Worm (Caenorhabditis elegans) whole organism, early embryonic: ENCODE data around the gene pitr-6.

Experiments used
- B0310.2 ChIP-seq: sonication (generic microtip); optimal IDR thresholded peaks from 2 replicates; lab custom pipeline; 2016; ENCODE audit warnings: mild to moderate bottlenecking, missing genetic modification characterization, missing compliant biosample characterization
- F13C5.2 ChIP-seq: sonication (generic microtip); optimal IDR thresholded peaks from 2 replicates; lab custom pipeline; 2017; ENCODE audit warnings: mild to moderate bottlenecking, missing genetic modification characterization, inconsistent platforms, missing compliant biosample characterization
- aly-1 ChIP-seq: sonication (generic microtip); optimal IDR thresholded peaks from 2 replicates; lab custom pipeline; 2016; ENCODE audit warnings: missing genetic modification characterization, missing compliant biosample characterization
- ama-1 ChIP-seq: fragments of 150-350 bp; optimal IDR thresholded peaks from 2 replicates; lab custom pipeline; 2014
- ceh-13 ChIP-seq: fragments of 200-800 bp; sonication (Bioruptor generic); optimal IDR thresholded peaks from 2 replicates; lab custom pipeline; 2018; ENCODE audit warnings: mild to moderate bottlenecking, missing genetic modification characterization, missing compliant biosample characterization
- ceh-36 ChIP-seq: sonication (generic microtip); optimal IDR thresholded peaks from 2 replicates; lab custom pipeline; 2016; ENCODE audit warnings: missing genetic modification characterization, inconsistent platforms, missing compliant biosample characterization
- ets-7 ChIP-seq: sonication (generic microtip); optimal IDR thresholded peaks from 2 replicates; lab custom pipeline; 2016; ENCODE audit warnings: missing genotype, missing genetic modification characterization, missing compliant biosample characterization
- flt-1 ChIP-seq: fragments of 200-800 bp; sonication (Bioruptor generic); IDR thresholded peaks from 2 replicates; pipeline ENCODE4 v1.3.6; 2022; ENCODE audit warnings: missing genetic modification characterization, missing compliant biosample characterization
- hmbx-1 ChIP-seq: sonication (generic microtip); optimal IDR thresholded peaks from 2 replicates; lab custom pipeline; 2016; ENCODE audit warnings: mild to moderate bottlenecking, missing genetic modification characterization, missing compliant biosample characterization
- hmg-4 ChIP-seq: fragments of 200-800 bp; sonication (Bioruptor generic); optimal IDR thresholded peaks from 2 replicates; lab custom pipeline; 2018; ENCODE audit warnings: mild to moderate bottlenecking, missing genetic modification characterization, missing compliant biosample characterization
- hnd-1 ChIP-seq: sonication (generic microtip); optimal IDR thresholded peaks from 2 replicates; lab custom pipeline; 2016; ENCODE audit warnings: missing genetic modification characterization, missing compliant biosample characterization
- pes-1 ChIP-seq: fragments of 200-800 bp; sonication (Bioruptor generic); IDR thresholded peaks from 2 replicates; pipeline ENCODE4 v1.3.6; 2022; ENCODE audit warnings: missing genetic modification reagents, missing genetic modification characterization, missing compliant biosample characterization
- scrt-1 ChIP-seq: fragments of 200-800 bp; sonication (Bioruptor generic); IDR thresholded peaks from 2 replicates; pipeline ENCODE4 v1.3.6; 2022; ENCODE audit warnings: missing genetic modification characterization, missing compliant biosample characterization
- sea-1 ChIP-seq: fragments of 200-800 bp; sonication (Bioruptor generic); conservative IDR thresholded peaks from 2 replicates; pipeline ENCODE4 v1.3.6; 2022; ENCODE audit warnings: missing genetic modification characterization, missing compliant biosample characterization
- tbx-11 ChIP-seq: fragments of 200-800 bp; sonication (Bioruptor generic); IDR thresholded peaks from 2 replicates; pipeline ENCODE4 v1.3.6; 2022; ENCODE audit warnings: missing genetic modification characterization, missing compliant biosample characterization
- tbx-37 ChIP-seq: fragments of 200-800 bp; sonication (Bioruptor generic); conservative IDR thresholded peaks from 2 replicates; pipeline ENCODE4 v1.3.6; 2022; ENCODE audit warnings: missing genetic modification reagents, missing genetic modification characterization, missing compliant biosample characterization
- tra-4 ChIP-seq: sonication (generic microtip); optimal IDR thresholded peaks from 2 replicates; lab custom pipeline; 2017; ENCODE audit warnings: missing genetic modification characterization, missing compliant biosample characterization

The pitr-6 gene

DNA sequence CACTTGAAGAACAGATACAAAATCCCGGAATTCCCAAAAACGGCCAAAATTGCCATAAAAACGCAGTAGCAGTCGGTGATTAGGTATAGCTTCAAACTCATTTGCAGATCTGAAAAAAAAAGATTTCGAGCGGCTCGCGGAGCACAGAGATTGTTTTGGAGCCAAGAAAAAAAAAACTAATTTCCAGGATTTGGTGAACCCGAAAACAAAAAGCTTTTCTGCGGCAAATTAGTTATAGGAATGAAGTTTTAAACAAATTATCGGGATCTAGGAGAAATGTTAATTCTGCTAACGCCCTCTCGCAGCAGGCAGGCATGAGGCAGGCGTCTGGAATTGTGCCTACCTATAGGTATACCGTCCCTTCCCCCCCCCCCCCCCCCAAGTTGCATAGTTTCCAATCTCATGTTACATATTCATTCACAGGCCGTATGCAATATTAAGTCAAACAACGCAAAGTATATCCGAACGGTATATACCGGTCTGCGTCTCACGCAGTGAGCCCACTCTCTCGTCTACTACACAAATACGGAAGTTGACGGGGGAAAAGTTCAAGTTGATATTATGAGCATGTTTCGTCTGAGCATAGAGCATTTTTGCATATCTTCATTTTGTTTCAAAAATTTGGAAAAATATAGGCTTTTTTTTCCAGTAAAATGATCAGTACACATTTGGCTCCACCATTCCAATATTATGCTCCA, at the start of gene pitr-6, which contains the start of gene W05H5.1:
pitr-6 (plus strand) TSS at position 648 of the 698 bp plus-strand sequence.
W05H5.1 (minus strand) TSS at position 101 of the 698 bp plus-strand sequence.
- TF ChIP-seq ets-7 (tag; lab: Kevin White, UChicago) (no peak), tra-4 (tag; lab: Kevin White, UChicago) (no peak), ama-1 (lab: Kevin White, UChicago) (no peak), flt-1 (no peak), scrt-1 (GFP tag; lab: Robert Waterston, UW) (no peak), ceh-36 (tag; lab: Kevin White, UChicago) (no peak), ceh-13 (GFP tag; lab: Kevin White, UChicago) (no peak), F13C5.2 (tag; lab: Kevin White, UChicago) (no peak), pes-1 (GFP tag; lab: Robert Waterston, UW) (no peak), sea-1 (GFP tag; lab: Robert Waterston, UW) (no peak), aly-1 (tag; lab: Kevin White, UChicago) (no peak), tbx-37 (GFP tag; lab: Robert Waterston, UW) (no peak), B0310.2 (tag; lab: Kevin White, UChicago) (no peak), hnd-1 (no peak), tbx-11 (no peak), hmbx-1 (no peak), hmg-4 (GFP tag; lab: Kevin White, UChicago) (no peak)

DNA sequence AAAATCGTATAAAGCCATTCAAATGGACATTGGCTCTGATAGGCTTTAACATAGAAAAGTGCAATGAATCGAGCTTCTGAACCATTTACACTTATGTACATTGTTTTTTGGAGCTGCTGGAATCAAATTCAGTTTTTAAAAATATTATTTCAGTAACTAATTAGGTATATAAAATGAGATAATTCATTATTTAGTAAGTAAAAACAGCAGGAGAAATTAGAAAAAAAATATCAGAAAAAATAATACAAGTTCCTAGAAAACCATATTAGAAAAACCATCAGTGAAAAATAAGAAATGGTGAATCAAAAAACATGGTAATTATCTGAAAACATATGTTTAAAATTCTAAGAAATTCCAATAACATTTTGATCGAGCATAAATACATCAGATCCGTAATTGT, 47.5 kb upstream of the pitr-6 start, which contains the start of gene F57G9.7:
F57G9.7 (minus strand) TSS at position 101 of the 400 bp plus-strand sequence.
- TF ChIP-seq ceh-13 (GFP tag; lab: Kevin White, UChicago) (no peak), aly-1 (tag; lab: Kevin White, UChicago) (no peak), ets-7 (tag; lab: Kevin White, UChicago) (no peak), ama-1 (lab: Kevin White, UChicago) (no peak), hmbx-1 (no peak), F13C5.2 (tag; lab: Kevin White, UChicago) (no peak)

DNA sequence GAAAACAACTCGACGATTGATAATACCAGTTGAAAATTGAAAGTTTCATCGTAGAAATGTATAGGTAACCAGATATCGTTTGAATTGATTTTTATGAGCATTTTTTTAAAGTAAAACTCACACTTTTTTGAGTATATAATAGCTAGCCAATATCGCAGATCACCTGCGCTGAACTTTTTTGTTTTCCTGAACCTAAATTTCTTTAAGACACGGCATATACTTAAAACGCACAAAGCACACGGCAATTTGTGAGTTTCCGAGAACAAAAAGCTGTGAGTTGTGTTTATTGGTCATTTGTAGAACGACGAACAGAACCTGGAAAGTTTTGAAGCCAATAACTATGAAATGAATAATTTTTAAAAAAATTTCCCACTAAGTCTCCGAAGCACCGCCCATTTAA, 43.3 kb upstream of the pitr-6 start, which contains the start of gene sre-29:
sre-29 (minus strand) TSS at position 101 of the 400 bp plus-strand sequence.
- no peak for TF ChIP-seq ama-1 (lab: Kevin White, UChicago)

DNA sequence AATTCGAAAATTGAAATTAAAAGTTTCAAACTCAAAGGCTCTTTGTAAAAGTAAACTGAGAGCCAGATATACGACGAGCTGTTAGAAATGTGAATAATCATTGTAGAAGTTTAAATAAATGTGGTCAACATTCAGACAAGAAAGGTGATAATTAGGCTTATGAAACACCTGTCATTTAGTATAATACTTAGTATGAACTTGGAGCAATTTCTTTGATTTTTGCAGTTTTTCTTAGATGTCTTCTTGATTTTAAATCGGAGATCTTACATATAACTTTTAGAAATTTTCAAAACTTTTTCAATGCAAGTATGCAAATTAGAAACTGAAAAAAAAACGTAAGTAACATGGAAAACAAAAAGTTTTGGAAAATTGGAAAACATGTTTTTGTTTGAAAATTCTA, 38.7 kb upstream of the pitr-6 start, which contains the start of gene sre-30:
sre-30 (minus strand) TSS at position 101 of the 400 bp plus-strand sequence.
- TF ChIP-seq hnd-1 (no peak), tra-4 (tag; lab: Kevin White, UChicago) (no peak), pes-1 (GFP tag; lab: Robert Waterston, UW) (no peak), flt-1 (no peak), F13C5.2 (tag; lab: Kevin White, UChicago) (no peak), ceh-13 (GFP tag; lab: Kevin White, UChicago) (no peak), aly-1 (tag; lab: Kevin White, UChicago) (no peak), tbx-11 (no peak), tbx-37 (GFP tag; lab: Robert Waterston, UW) (no peak), ets-7 (tag; lab: Kevin White, UChicago) (no peak), ama-1 (lab: Kevin White, UChicago) (no peak)

DNA sequence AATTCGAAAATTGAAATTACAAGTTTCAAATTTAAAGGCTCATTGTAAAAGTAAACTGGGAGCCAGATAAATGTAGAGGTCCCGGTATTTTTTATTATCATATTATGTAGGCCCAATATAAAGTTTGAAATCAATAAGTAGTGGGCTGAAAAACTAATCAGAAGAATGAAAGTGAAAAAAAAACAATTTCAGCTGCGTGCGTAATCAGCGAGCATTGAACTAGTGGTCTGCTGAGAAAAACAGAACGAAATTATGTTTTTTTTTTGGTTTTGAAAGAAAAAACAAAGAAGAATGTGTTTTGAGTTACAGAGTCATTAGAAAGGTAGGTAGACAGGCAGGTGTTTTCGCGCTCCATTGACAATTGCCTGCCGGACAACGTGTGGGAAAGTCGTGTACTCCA, 36.4 kb upstream of the pitr-6 start, which contains the start of gene sre-31:
sre-31 (minus strand) TSS at position 101 of the 400 bp plus-strand sequence.
- TF ChIP-seq ceh-13 (GFP tag; lab: Kevin White, UChicago) (no peak), F13C5.2 (tag; lab: Kevin White, UChicago) (no peak), tbx-11 (no peak), tbx-37 (GFP tag; lab: Robert Waterston, UW) (no peak), ets-7 (tag; lab: Kevin White, UChicago) (no peak), hmg-4 (GFP tag; lab: Kevin White, UChicago) (no peak), hnd-1 (no peak), tra-4 (tag; lab: Kevin White, UChicago) (no peak), ceh-36 (tag; lab: Kevin White, UChicago) (no peak), scrt-1 (GFP tag; lab: Robert Waterston, UW) (no peak), sea-1 (GFP tag; lab: Robert Waterston, UW) (no peak), pes-1 (GFP tag; lab: Robert Waterston, UW) (no peak), aly-1 (tag; lab: Kevin White, UChicago) (no peak), B0310.2 (tag; lab: Kevin White, UChicago) (no peak), flt-1 (no peak), ama-1 (lab: Kevin White, UChicago) (no peak), hmbx-1 (no peak)

DNA sequence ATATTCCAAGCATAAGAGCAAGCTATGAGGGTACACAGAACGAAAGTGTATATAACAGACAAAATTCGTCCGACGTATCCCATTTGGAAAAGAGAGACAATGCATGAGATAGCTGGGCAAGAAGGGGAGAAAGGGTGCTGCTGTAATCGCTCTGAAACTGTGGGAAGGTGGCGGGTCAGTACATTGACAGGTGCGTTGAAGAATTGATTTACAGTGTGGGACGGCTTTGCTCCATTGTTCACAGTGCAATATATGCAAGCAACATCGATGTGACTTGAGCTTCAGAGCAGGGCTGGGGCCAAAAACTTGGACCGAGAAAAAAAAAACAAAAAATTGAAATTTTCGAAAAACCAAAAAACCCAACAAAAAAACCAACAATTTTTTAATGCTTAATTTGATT, 35.0 kb upstream of the pitr-6 start, which contains the start of gene F57G9.3:
F57G9.3 (minus strand) TSS at position 101 of the 400 bp plus-strand sequence.
- TF ChIP-seq scrt-1 (GFP tag; lab: Robert Waterston, UW), result no peak
- TF ChIP-seq tra-4 (tag; lab: Kevin White, UChicago), result no peak
- no peak for TF ChIP-seq sea-1 (GFP tag; lab: Robert Waterston, UW)
- no peak for TF ChIP-seq hmg-4 (GFP tag; lab: Kevin White, UChicago)

DNA sequence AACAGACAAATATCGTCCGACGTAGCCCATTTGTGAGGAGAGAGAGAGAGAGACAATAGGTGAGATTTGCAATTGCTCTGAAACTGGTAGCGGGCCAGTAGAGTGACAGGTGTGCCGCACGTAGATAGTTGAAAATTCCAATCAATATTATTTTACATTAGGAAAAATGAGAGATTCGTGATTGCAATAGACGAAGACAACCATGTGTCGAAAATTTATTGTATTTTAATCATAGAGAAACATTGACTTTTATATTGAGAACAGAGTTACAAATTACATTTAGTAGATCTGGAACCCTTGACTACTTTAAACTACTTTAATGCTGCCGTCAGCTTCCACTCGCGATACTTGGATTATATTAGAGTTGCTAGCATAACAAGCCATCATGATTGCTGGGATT, 32.7 kb upstream of the pitr-6 start, which contains the start of gene Y57A10C.1:
Y57A10C.1 (minus strand) TSS at position 101 of the 400 bp plus-strand sequence.
- TF ChIP-seq tbx-11 (no peak), hnd-1 (no peak), ets-7 (tag; lab: Kevin White, UChicago) (no peak), F13C5.2 (tag; lab: Kevin White, UChicago) (no peak), scrt-1 (GFP tag; lab: Robert Waterston, UW) (no peak), flt-1 (no peak), hmbx-1 (no peak), ceh-36 (tag; lab: Kevin White, UChicago) (no peak), tra-4 (tag; lab: Kevin White, UChicago) (no peak), sea-1 (GFP tag; lab: Robert Waterston, UW) (no peak), B0310.2 (tag; lab: Kevin White, UChicago) (no peak), tbx-37 (GFP tag; lab: Robert Waterston, UW) (no peak), aly-1 (tag; lab: Kevin White, UChicago) (no peak), ceh-13 (GFP tag; lab: Kevin White, UChicago) (no peak), pes-1 (GFP tag; lab: Robert Waterston, UW) (no peak), ama-1 (lab: Kevin White, UChicago) (no peak), hmg-4 (GFP tag; lab: Kevin White, UChicago) (no peak)
